Worm (Caenorhabditis elegans) whole organism, L2 larva: ENCODE results near the gene srt-29.

ENCODE experiments used
- F13H6.1 ChIP-seq: sonication (generic microtip); optimal IDR thresholded peaks from 2 replicates; lab custom pipeline; 2016; ENCODE audit warnings: missing genetic modification characterization, missing compliant biosample characterization
- R02D3.7 ChIP-seq: fragments of 150-350 bp; optimal IDR thresholded peaks from 2 replicates; lab custom pipeline; 2014; ENCODE audit warnings: missing biosample characterization, missing genetic modification characterization
- ceh-82 ChIP-seq: fragments of 150-350 bp; optimal IDR thresholded peaks from 2 replicates; lab custom pipeline; 2014; ENCODE audit warnings: missing biosample characterization, missing genetic modification characterization
- lin-13 ChIP-seq: fragments of 150-350 bp; optimal IDR thresholded peaks from 2 replicates; lab custom pipeline; 2014; ENCODE audit warnings: missing biosample characterization, missing genetic modification reagents, missing genetic modification characterization
- lsy-2 ChIP-seq, 2 experiments: fragments of 150-350 bp in 1 of 2; sonication (generic microtip) in 1 of 2; optimal IDR thresholded peaks; 2 replicates each; lab custom pipeline; 2014 to 2017; ENCODE audit warnings: missing biosample characterization in 2 of 2, missing genetic modification characterization in 2 of 2
- nhr-12 ChIP-seq: fragments of 150-350 bp; optimal IDR thresholded peaks from 2 replicates; lab custom pipeline; 2014; ENCODE audit warnings: missing biosample characterization, missing genetic modification characterization

DNA sequence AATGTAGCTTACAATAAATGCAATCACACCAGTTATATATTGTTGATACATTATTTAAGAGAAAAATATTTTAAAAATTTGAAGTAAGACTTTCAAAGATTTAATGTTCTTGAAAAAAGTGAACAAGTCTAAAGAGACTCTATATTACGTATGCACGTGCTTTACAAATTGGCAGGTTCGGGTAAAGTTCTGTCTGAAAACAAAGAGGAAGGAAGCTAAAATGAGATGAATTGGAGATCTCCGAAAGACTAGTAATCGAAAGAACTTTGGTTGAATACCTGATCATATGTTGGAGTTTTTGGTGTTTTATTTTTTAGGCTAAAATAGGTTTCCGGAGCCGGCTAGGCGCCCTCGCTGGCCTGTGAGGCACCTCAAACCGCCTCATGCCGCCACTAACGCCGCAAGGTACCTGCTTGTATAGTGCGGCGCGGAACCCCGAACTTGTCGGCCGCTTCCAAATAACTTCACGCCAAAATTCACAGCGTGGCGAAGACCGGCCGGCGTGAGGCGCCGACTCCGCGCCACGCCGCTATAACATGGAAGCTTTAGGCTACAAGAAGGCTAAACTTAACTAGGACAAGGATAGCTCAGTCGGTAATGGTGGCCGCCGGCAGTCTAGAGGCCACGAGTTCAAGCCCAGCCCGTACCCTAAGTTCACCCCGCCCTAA lies 38.4 kb upstream of the srt-29 start, which contains the start of gene srx-28:
- TF ChIP-seq nhr-12 (tag; lab: Kevin White, UChicago) (no peak), lin-13 (GFP tag; lab: Kevin White, UChicago) (no peak), R02D3.7 (no peak), lsy-2 (tag; optimal IDR thresholded peaks at IDR 0.05; lab: Kevin White, UChicago) (no peak), F13H6.1 (tag; lab: Kevin White, UChicago) (no peak), ceh-82 (tag; lab: Kevin White, UChicago) (no peak)
